Fruit fly (Drosophila melanogaster) whole organism, pupa: ENCODE results near the gene eIF3h.

Source experiments
- CG10348 ChIP-seq: fragments of 200-800 bp; sonication (Bioruptor generic); IDR thresholded peaks from 2 replicates; pipeline ENCODE4 v1.3.6; 2022; ENCODE audit warnings: missing biosample characterization, missing genetic modification characterization
- CG12605 ChIP-seq: fragments of 200-800 bp; sonication (Bioruptor generic); IDR thresholded peaks from 2 replicates; pipeline ENCODE4 v1.3.6; 2022; ENCODE audit warnings: missing biosample characterization, missing genetic modification characterization
- CG13204 ChIP-seq: fragments of 200-800 bp; sonication (Bioruptor generic); optimal IDR thresholded peaks from 2 replicates; lab custom pipeline; 2018; ENCODE audit warnings: missing biosample characterization, mild to moderate bottlenecking, missing genetic modification characterization, moderate library complexity
- CG14655 ChIP-seq: fragments of 200-800 bp; sonication (Bioruptor generic); optimal IDR thresholded peaks from 3 replicates; lab custom pipeline; 2017; ENCODE audit warnings: mild to moderate bottlenecking, missing biosample characterization, missing genetic modification reagents, missing genetic modification characterization
- CG15710 ChIP-seq: fragments of 200-800 bp; sonication (Bioruptor generic); optimal IDR thresholded peaks from 2 replicates; lab custom pipeline; 2018; ENCODE audit warnings: missing biosample characterization, mild to moderate bottlenecking, missing genetic modification characterization, moderate library complexity
- CG17806 ChIP-seq: fragments of 200-800 bp; sonication (Bioruptor generic); optimal IDR thresholded peaks from 2 replicates; lab custom pipeline; 2018; ENCODE audit warnings: missing biosample characterization, mild to moderate bottlenecking, missing genetic modification characterization, moderate library complexity
- CG32121 ChIP-seq: fragments of 200-800 bp; sonication (Bioruptor generic); IDR thresholded peaks from 2 replicates; pipeline ENCODE4 v1.3.6; 2022; ENCODE audit warnings: missing biosample characterization, missing genetic modification characterization
- CG34367 ChIP-seq: fragments of 200-800 bp; sonication (Bioruptor generic); optimal IDR thresholded peaks from 2 replicates; lab custom pipeline; 2018; ENCODE audit warnings: missing biosample characterization, mild to moderate bottlenecking, missing genetic modification characterization
- CG4496 ChIP-seq: fragments of 200-800 bp; sonication (Bioruptor generic); IDR thresholded peaks from 3 replicates; pipeline ENCODE4 v1.3.6; 2022; ENCODE audit warnings: missing biosample characterization, missing genetic modification characterization
- CG8159 ChIP-seq: fragments of 200-800 bp; sonication (Bioruptor generic); optimal IDR thresholded peaks from 3 replicates; lab custom pipeline; 2018; ENCODE audit warnings: missing biosample characterization, mild to moderate bottlenecking, missing genetic modification characterization, moderate library complexity
- CG8301 ChIP-seq: fragments of 200-800 bp; sonication (Bioruptor generic); optimal IDR thresholded peaks from 2 replicates; lab custom pipeline; 2018; ENCODE audit warnings: missing biosample characterization, mild to moderate bottlenecking, missing genetic modification characterization
- CG9948 ChIP-seq: fragments of 200-800 bp; sonication (Bioruptor generic); optimal IDR thresholded peaks from 2 replicates; lab custom pipeline; 2018; ENCODE audit warnings: missing biosample characterization, mild to moderate bottlenecking, missing genetic modification characterization, moderate library complexity
- D1 ChIP-seq: fragments of 200-800 bp; sonication (Bioruptor generic); optimal IDR thresholded peaks from 2 replicates; lab custom pipeline; 2018; ENCODE audit warnings: missing biosample characterization, mild to moderate bottlenecking, missing genetic modification characterization, moderate library complexity
- EcR ChIP-seq: fragments of 200-800 bp; sonication (Bioruptor generic); optimal IDR thresholded peaks from 3 replicates; lab custom pipeline; 2019; ENCODE audit warnings: missing biosample characterization, missing genetic modification characterization, mild to moderate bottlenecking, moderate library complexity, missing genetic modification reagents
- Ets98B ChIP-seq: fragments of 200-800 bp; sonication (Bioruptor generic); IDR thresholded peaks from 2 replicates; pipeline ENCODE4 v1.3.6; 2022; ENCODE audit warnings: missing biosample characterization, missing genetic modification characterization
- Pif1A ChIP-seq: fragments of 200-800 bp; sonication (Bioruptor generic); optimal IDR thresholded peaks from 3 replicates; lab custom pipeline; 2016; ENCODE audit warnings: missing biosample characterization, missing genetic modification characterization
- Pif1B ChIP-seq: fragments of 200-800 bp; sonication (Bioruptor generic); optimal IDR thresholded peaks from 3 replicates; lab custom pipeline; 2016; ENCODE audit warnings: missing biosample characterization, missing genetic modification characterization
- Snoo ChIP-seq: fragments of 200-800 bp; sonication (Bioruptor generic); optimal IDR thresholded peaks from 3 replicates; lab custom pipeline; 2017; ENCODE audit warnings: missing biosample characterization, mild to moderate bottlenecking, missing genetic modification characterization, inconsistent platforms
- fd96Ca ChIP-seq: fragments of 200-800 bp; sonication (Bioruptor generic); IDR thresholded peaks from 3 replicates; pipeline ENCODE4 v1.3.6; 2022; ENCODE audit warnings: missing biosample characterization, missing genetic modification characterization
- gl ChIP-seq: fragments of 200-800 bp; sonication (Bioruptor generic); optimal IDR thresholded peaks from 2 replicates; lab custom pipeline; 2018; ENCODE audit warnings: missing biosample characterization, mild to moderate bottlenecking, missing genetic modification characterization
- rn ChIP-seq: fragments of 200-800 bp; sonication (Bioruptor generic); IDR thresholded peaks from 2 replicates; pipeline ENCODE4 v1.3.6; 2022; ENCODE audit warnings: missing biosample characterization, missing genetic modification characterization

Gene eIF3h

dm6 chr2L:5062799-5063404, 10.0 kb upstream of the eIF3h start:
- TF ChIP-seq CG17806 (tag; lab: Kevin White, UChicago) (no peak), Ets98B (GFP tag; lab: Robert Waterston, UW) (no peak), CG32121 (GFP tag; lab: Robert Waterston, UW) (0 out of 2 replicates have a peak, but pooled peaks have one; percentile 9)

- TF ChIP-seq D1 (tag; lab: Kevin White, UChicago): no peak
- TF ChIP-seq Ets98B (GFP tag; lab: Robert Waterston, UW): 0 out of 2 replicates have a peak, but pooled peaks have one; percentile 15
- 0 out of 3 replicates have a peak, but pooled peaks have one; percentile 34 for TF ChIP-seq CG4496
These were observed 8.1 kb upstream of the eIF3h start for dm6 chr2L:5060952-5061478.

dm6 chr2L:5060515-5060914, 7.6 kb upstream of the eIF3h start, which contains the start of gene qtc:
Gene qtc (plus strand): TSS chr2L:5060815.
- TF ChIP-seq CG14655 (no peak), gl (tag; lab: Kevin White, UChicago) (no peak), Pif1B (no peak), CG8301 (tag; lab: Kevin White, UChicago) (no peak), rn (GFP tag; lab: Robert Waterston, UW) (no peak), CG12605 (GFP tag; lab: Robert Waterston, UW) (no peak), CG8159 (tag; lab: Kevin White, UChicago) (no peak), CG13204 (no peak), Ets98B (GFP tag; lab: Robert Waterston, UW) (no peak), Snoo (no peak), CG15710 (no peak), CG9948 (tag; lab: Kevin White, UChicago) (no peak), CG10348 (GFP tag; lab: Robert Waterston, UW) (no peak), CG4496 (no peak), fd96Ca (GFP tag; lab: Robert Waterston, UW) (no peak), Pif1A (GFP tag; lab: Kevin White, UChicago) (no peak), D1 (tag; lab: Kevin White, UChicago) (no peak), EcR (no peak), CG34367 (tag; lab: Kevin White, UChicago) (no peak)

- TF ChIP-seq Pif1A (GFP tag; lab: Kevin White, UChicago) (no peak), CG15710 (peak; percentile 52), Ets98B (GFP tag; lab: Robert Waterston, UW) (no peak), rn (GFP tag; lab: Robert Waterston, UW) (no peak), CG13204 (no peak), CG8159 (tag; lab: Kevin White, UChicago) (peak; percentile 62), CG34367 (tag; lab: Kevin White, UChicago) (peak; percentile 43), CG14655 (no peak), CG10348 (GFP tag; lab: Robert Waterston, UW) (no peak), fd96Ca (GFP tag; lab: Robert Waterston, UW) (no peak), CG17806 (tag; lab: Kevin White, UChicago) (peak; percentile 31), gl (tag; lab: Kevin White, UChicago) (no peak), CG8301 (tag; lab: Kevin White, UChicago) (peak; percentile 39), CG4496 (peak; percentile 40; the same call in 1 of the 3 replicates), EcR (no peak), Pif1B (no peak), CG32121 (GFP tag; lab: Robert Waterston, UW) (no peak), Snoo (peak; percentile 49), D1 (tag; lab: Kevin White, UChicago) (no peak), CG12605 (GFP tag; lab: Robert Waterston, UW) (no peak), CG9948 (tag; lab: Kevin White, UChicago) (peak; percentile 41)
These were observed 6.9 kb upstream of the eIF3h start, which contains the start of gene Rpn11 for dm6 chr2L:5059645-5060254. Gene Rpn11 (minus strand): TSS chr2L:5059790.

dm6 chr2L:5058094-5058493, 5.2 kb upstream of the eIF3h start, which contains the start of gene Nepl3:
Gene Nepl3 (minus strand): TSS chr2L:5058248.
- TF ChIP-seq CG10348 (GFP tag; lab: Robert Waterston, UW) (no peak), CG4496 (no peak), rn (GFP tag; lab: Robert Waterston, UW) (no peak), Ets98B (GFP tag; lab: Robert Waterston, UW) (no peak), CG14655 (no peak), CG32121 (GFP tag; lab: Robert Waterston, UW) (no peak), D1 (tag; lab: Kevin White, UChicago) (no peak), Pif1B (no peak), CG9948 (tag; lab: Kevin White, UChicago) (no peak), CG34367 (tag; lab: Kevin White, UChicago) (no peak), CG17806 (tag; lab: Kevin White, UChicago) (no peak), CG8301 (tag; lab: Kevin White, UChicago) (no peak), Pif1A (GFP tag; lab: Kevin White, UChicago) (no peak)

dm6 chr2L:5055528-5055927, 2.6 kb upstream of the eIF3h start:
- TF ChIP-seq EcR (no peak), Pif1B (no peak), Snoo (no peak), CG8159 (tag; lab: Kevin White, UChicago) (no peak)
